Worm (Caenorhabditis elegans) whole organism, L4 larva: ENCODE measurements around the gene osta-2.

Source experiments
- D1046.2 ChIP-seq: fragments of 200-800 bp; sonication (Bioruptor generic); IDR thresholded peaks from 2 replicates; pipeline ENCODE4 v1.3.6; 2022; ENCODE audit warnings: missing genetic modification characterization, missing compliant biosample characterization
- F37D6.2 ChIP-seq: sonication (generic microtip); optimal IDR thresholded peaks from 2 replicates; lab custom pipeline; 2016; ENCODE audit warnings: mild to moderate bottlenecking, missing genetic modification characterization, missing compliant biosample characterization
- F44E2.7 ChIP-seq: fragments of 200-800 bp; sonication (Bioruptor generic); IDR thresholded peaks from 2 replicates; pipeline ENCODE4 v2.1.2; 2022; ENCODE audit warnings: missing genetic modification characterization, missing compliant biosample characterization
- F49E8.2 ChIP-seq: sonication (generic microtip); optimal IDR thresholded peaks from 2 replicates; lab custom pipeline; 2016; ENCODE audit warnings: missing compliant biosample characterization, mild to moderate bottlenecking, missing genetic modification characterization, borderline replicate concordance
- Y105C5A.15 ChIP-seq: fragments of 200-800 bp; sonication (Bioruptor generic); IDR thresholded peaks from 2 replicates; pipeline ENCODE4 v1.3.6; 2022; ENCODE audit warnings: missing genetic modification characterization, missing compliant biosample characterization
- Y75B8A.6 ChIP-seq: fragments of 200-800 bp; sonication (Bioruptor generic); IDR thresholded peaks from 2 replicates; pipeline ENCODE4 v1.3.6; 2022; ENCODE audit warnings: missing genetic modification reagents, missing genetic modification characterization, missing compliant biosample characterization
- ZK337.2 ChIP-seq: fragments of 200-800 bp; sonication (Bioruptor generic); IDR thresholded peaks from 2 replicates; pipeline ENCODE4 v1.3.6; 2022; ENCODE audit warnings: missing genetic modification reagents, missing genetic modification characterization, missing compliant biosample characterization
- aha-1 ChIP-seq: fragments of 150-350 bp; peaks from one replicate; lab custom pipeline; 2014; ENCODE audit warnings: missing biosample characterization, missing genetic modification characterization
- aly-2 ChIP-seq: sonication (generic microtip); optimal IDR thresholded peaks from 2 replicates; lab custom pipeline; 2018; ENCODE audit warnings: missing biosample characterization, missing genetic modification characterization
- attf-4 ChIP-seq: sonication (generic microtip); optimal IDR thresholded peaks from 3 replicates; lab custom pipeline; 2017; ENCODE audit warnings: missing biosample characterization, missing genetic modification characterization
- ceh-20 ChIP-seq: fragments of 200-800 bp; sonication (Bioruptor generic); IDR thresholded peaks from 2 replicates; pipeline ENCODE4 v1.3.6; 2022; ENCODE audit warnings: missing genetic modification reagents, missing genetic modification characterization, missing compliant biosample characterization
- ceh-28 ChIP-seq: fragments of 150-350 bp; optimal IDR thresholded peaks from 2 replicates; lab custom pipeline; 2014; ENCODE audit warnings: missing biosample characterization, missing genetic modification reagents, missing genetic modification characterization
- ceh-62 ChIP-seq: sonication (generic microtip); optimal IDR thresholded peaks from 2 replicates; lab custom pipeline; 2017; ENCODE audit warnings: missing biosample characterization, missing genetic modification characterization
- ceh-82 ChIP-seq: sonication (generic microtip); optimal IDR thresholded peaks from 2 replicates; lab custom pipeline; 2017; ENCODE audit warnings: missing biosample characterization, missing genetic modification characterization
- ces-1 ChIP-seq: fragments of 150-350 bp; sonication (generic microtip); optimal IDR thresholded peaks from 4 replicates; lab custom pipeline; 2014; ENCODE audit warnings: missing biosample characterization, missing genetic modification reagents, missing genetic modification characterization
- ctbp-1 ChIP-seq: fragments of 200-800 bp; sonication (Bioruptor generic); IDR thresholded peaks from 2 replicates; pipeline ENCODE4 v1.3.6; 2022; ENCODE audit warnings: missing genetic modification reagents, missing genetic modification characterization, missing compliant biosample characterization
- daf-12 ChIP-seq: fragments of 150-350 bp; optimal IDR thresholded peaks from 2 replicates; lab custom pipeline; 2014; ENCODE audit warnings: missing biosample characterization, missing genetic modification reagents, missing genetic modification characterization
- daf-19 ChIP-seq: fragments of 200-800 bp; sonication (Bioruptor generic); conservative IDR thresholded peaks from 2 replicates; pipeline ENCODE4 v1.3.6; 2022; ENCODE audit warnings: missing genetic modification characterization, missing compliant biosample characterization
- daf-8 ChIP-seq: fragments of 200-800 bp; sonication (Bioruptor generic); IDR thresholded peaks from 2 replicates; pipeline ENCODE4 v1.3.6; 2022; ENCODE audit warnings: missing genetic modification characterization, missing compliant biosample characterization
- dmd-8 ChIP-seq: fragments of 200-800 bp; sonication (Bioruptor generic); IDR thresholded peaks from 2 replicates; pipeline ENCODE4 v1.3.6; 2022; ENCODE audit warnings: missing genetic modification characterization, missing compliant biosample characterization
- dpl-1 ChIP-seq: fragments of 150-350 bp; optimal IDR thresholded peaks from 2 replicates; lab custom pipeline; 2014; ENCODE audit warnings: missing biosample characterization, missing genetic modification reagents, missing genetic modification characterization
- dve-1 ChIP-seq: sonication (generic microtip); optimal IDR thresholded peaks from 2 replicates; lab custom pipeline; 2017; ENCODE audit warnings: antibody characterized with exemption, mild to moderate bottlenecking, missing genetic modification characterization, missing compliant biosample characterization; ENCODE audit not compliant: insufficient read depth
- egl-43 ChIP-seq: fragments of 200-800 bp; sonication (Bioruptor generic); IDR thresholded peaks from 2 replicates; pipeline ENCODE4 v1.3.6; 2022; ENCODE audit warnings: missing genetic modification reagents, missing genetic modification characterization, missing compliant biosample characterization
- hlh-11 ChIP-seq: fragments of 200-800 bp; sonication (Bioruptor generic); optimal IDR thresholded peaks from 2 replicates; lab custom pipeline; 2018; ENCODE audit warnings: mild to moderate bottlenecking, missing genetic modification characterization, missing compliant biosample characterization
- hlh-30 ChIP-seq: sonication (generic microtip); optimal IDR thresholded peaks from 2 replicates; lab custom pipeline; 2017; ENCODE audit warnings: antibody characterized with exemption, mild to moderate bottlenecking, missing genetic modification characterization, missing compliant biosample characterization; ENCODE audit not compliant: insufficient read depth
- lin-1 ChIP-seq: fragments of 200-800 bp; sonication (Bioruptor generic); IDR thresholded peaks from 2 replicates; pipeline ENCODE4 v1.3.6; 2022; ENCODE audit warnings: missing genetic modification reagents, missing genetic modification characterization, missing compliant biosample characterization
- lsy-2 ChIP-seq, 2 experiments: fragments of 150-350 bp in 1 of 2; sonication (generic microtip) in 1 of 2; optimal IDR thresholded peaks; 2 replicates each; lab custom pipeline; 2014 to 2017; ENCODE audit warnings: missing biosample characterization in 2 of 2, missing genetic modification characterization in 2 of 2
- mes-2 ChIP-seq: sonication (generic microtip); optimal IDR thresholded peaks from 2 replicates; lab custom pipeline; 2016; ENCODE audit warnings: missing genotype, mild to moderate bottlenecking, missing genetic modification characterization, missing compliant biosample characterization; ENCODE audit not compliant: poor library complexity, severe bottlenecking
- nhr-10 ChIP-seq: fragments of 150-350 bp; optimal IDR thresholded peaks from 2 replicates; lab custom pipeline; 2014; ENCODE audit warnings: missing biosample characterization, missing genetic modification characterization
- nhr-111 ChIP-seq: fragments of 200-800 bp; sonication (Bioruptor generic); optimal IDR thresholded peaks from 2 replicates; lab custom pipeline; 2018; ENCODE audit warnings: mild to moderate bottlenecking, missing genetic modification characterization, missing compliant biosample characterization
- nhr-28 ChIP-seq: fragments of 150-350 bp; optimal IDR thresholded peaks from 2 replicates; lab custom pipeline; 2014; ENCODE audit warnings: missing biosample characterization, missing genetic modification characterization
- nhr-41 ChIP-seq: fragments of 200-800 bp; sonication (Bioruptor generic); IDR thresholded peaks from 2 replicates; pipeline ENCODE4 v1.3.6; 2022; ENCODE audit warnings: missing genetic modification reagents, missing genetic modification characterization, missing compliant biosample characterization
- nhr-42 ChIP-seq: fragments of 200-800 bp; sonication (Bioruptor generic); IDR thresholded peaks from 2 replicates; pipeline ENCODE4 v1.3.6; 2022; ENCODE audit warnings: missing genetic modification characterization, missing compliant biosample characterization
- nhr-76 ChIP-seq: fragments of 150-350 bp; optimal IDR thresholded peaks from 2 replicates; lab custom pipeline; 2014; ENCODE audit warnings: missing biosample characterization, missing genetic modification characterization
- pha-4 ChIP-seq, 2 experiments: fragments of 150-350 bp in 1 of 2; fragments of 200-800 bp in 1 of 2; sonication (Bioruptor generic) in 1 of 2; IDR thresholded peaks in 1 of 2; optimal IDR thresholded peaks in 1 of 2; 2 replicates each; pipeline versions ENCODE4 v1.3.6 to Lab custom; 2014 to 2022; ENCODE audit warnings: missing genetic modification characterization in 2 of 2, missing genetic modification reagents in 2 of 2, missing biosample characterization in 1 of 2, missing compliant biosample characterization in 1 of 2
- php-3 ChIP-seq: fragments of 200-800 bp; sonication (Bioruptor generic); IDR thresholded peaks from 2 replicates; pipeline ENCODE4 v1.3.6; 2022; ENCODE audit warnings: missing genetic modification reagents, missing genetic modification characterization, missing compliant biosample characterization
- rbr-2 ChIP-seq: sonication (generic microtip); optimal IDR thresholded peaks from 2 replicates; lab custom pipeline; 2016; ENCODE audit warnings: missing genotype, missing genetic modification characterization, missing compliant biosample characterization
- sdz-12 ChIP-seq: fragments of 200-800 bp; sonication (Bioruptor generic); optimal IDR thresholded peaks from 2 replicates; lab custom pipeline; 2018; ENCODE audit warnings: mild to moderate bottlenecking, missing genetic modification characterization, missing compliant biosample characterization
- unc-62 ChIP-seq, 3 experiments: fragments of 150-350 bp in 1 of 3; sonication (generic microtip); optimal IDR thresholded peaks in 2 of 3; peaks in 1 of 3; 1 replicate in 1 of 3; 2 replicates in 2 of 3; lab custom pipeline; 2014 to 2017; ENCODE audit warnings: missing biosample characterization in 3 of 3, missing genetic modification characterization in 3 of 3, missing genetic modification reagents in 3 of 3, missing genotype in 1 of 3
- zfp-2 ChIP-seq: sonication (generic microtip); optimal IDR thresholded peaks from 2 replicates; lab custom pipeline; 2016; ENCODE audit warnings: mild to moderate bottlenecking, missing genetic modification characterization, missing compliant biosample characterization
- zfp-3 ChIP-seq: fragments of 200-800 bp; sonication (Bioruptor generic); conservative IDR thresholded peaks from 2 replicates; pipeline ENCODE4 v1.3.6; 2022; ENCODE audit warnings: missing genetic modification reagents, missing genetic modification characterization, missing compliant biosample characterization
- ztf-7 ChIP-seq: fragments of 150-350 bp; optimal IDR thresholded peaks from 2 replicates; lab custom pipeline; 2014; ENCODE audit warnings: missing biosample characterization, missing genetic modification characterization

The osta-2 gene

ce11 chrII:5714807-5715206 lies 7.3 kb downstream of the osta-2 start, which contains the start of the genes tiar-1 and lelo-4 (continued):
- TF ChIP-seq ceh-62 (tag; lab: Kevin White, UChicago) (no peak), hlh-11 (peak; percentile 44), F49E8.2 (tag; lab: Kevin White, UChicago) (no peak), dpl-1 (GFP tag; lab: Kevin White, UChicago) (peak; percentile 90), nhr-10 (tag; lab: Kevin White, UChicago) (no peak), ceh-28 (tag; lab: Kevin White, UChicago) (no peak), ceh-20 (GFP tag; lab: Robert Waterston, UW) (no peak), nhr-76 (tag; lab: Kevin White, UChicago) (no peak), nhr-41 (GFP tag; lab: Robert Waterston, UW) (no peak), nhr-28 (tag; lab: Kevin White, UChicago) (peak; percentile 34), dve-1 (peak; percentile 58), F37D6.2 (tag; lab: Kevin White, UChicago) (no peak), php-3 (GFP tag; lab: Robert Waterston, UW) (0 out of 2 replicates have a peak, but pooled peaks have one; percentile 14), ctbp-1 (GFP tag; lab: Robert Waterston, UW) (no peak)

DNA sequence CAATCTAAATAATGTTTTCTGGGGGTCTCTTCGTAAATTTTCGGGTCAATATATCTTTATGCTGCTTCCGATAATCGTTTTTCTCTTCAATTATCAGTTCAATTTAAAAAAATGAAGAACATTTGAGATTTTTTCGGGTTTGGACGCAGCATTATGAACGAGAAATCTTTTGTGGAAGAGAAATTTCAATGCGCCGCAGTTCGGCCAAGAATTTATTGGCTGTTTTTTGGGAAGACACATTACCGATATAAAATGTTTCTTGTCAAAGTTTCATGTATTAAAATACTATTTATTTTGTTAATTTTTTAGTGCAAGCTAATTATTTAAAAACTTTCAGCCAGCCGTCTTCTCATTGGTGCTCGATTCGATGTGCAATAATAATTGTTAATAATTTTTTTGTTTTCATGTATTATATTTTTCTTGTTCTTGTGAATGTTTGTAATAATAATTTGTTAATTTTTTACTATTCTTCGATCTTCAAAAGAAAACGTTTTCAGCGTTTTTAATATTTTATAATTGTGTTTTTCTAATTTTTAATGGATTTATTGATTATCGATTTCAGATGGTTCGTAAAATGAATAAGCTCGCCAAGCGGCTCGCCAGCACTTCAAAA lies 8.4 kb downstream of the osta-2 start, which contains the start of the genes C18A3.10 and C18A3.3:
C18A3.10 (minus strand) TSS at position 101 of the 613 bp plus-strand sequence.
C18A3.3 (plus strand) TSS at position 563 of the 613 bp plus-strand sequence.
- TF ChIP-seq daf-8 (GFP tag; lab: Robert Waterston, UW), result no peak
- TF ChIP-seq mes-2 (tag; lab: Kevin White, UChicago), result peak; percentile 59

DNA sequence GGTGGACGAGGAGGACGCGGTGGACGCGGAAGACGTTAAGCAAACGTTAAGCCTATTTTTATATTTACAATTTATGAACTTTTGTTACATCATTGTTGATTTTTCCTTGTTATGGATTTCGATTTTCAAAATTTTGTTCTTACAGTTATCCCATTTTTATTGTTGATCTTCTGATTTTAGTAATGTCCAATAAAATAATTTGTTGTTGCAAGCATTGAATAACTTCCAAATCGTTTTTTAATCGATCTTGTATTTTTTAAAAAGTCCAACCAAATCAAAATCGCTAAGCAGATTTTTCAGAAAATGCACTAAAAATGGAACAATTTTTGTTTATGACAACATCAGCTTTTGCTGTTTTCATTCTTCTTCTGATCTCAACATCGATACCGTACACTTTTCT lies 10.3 kb downstream of the osta-2 start, which contains the start of gene zipt-3:
zipt-3 (plus strand) TSS at position 301 of the 400 bp plus-strand sequence.
- TF ChIP-seq sdz-12 (GFP tag; lab: Kevin White, UChicago) (no peak), Y105C5A.15 (GFP tag; lab: Robert Waterston, UW) (no peak), daf-19 (GFP tag; lab: Robert Waterston, UW) (no peak), mes-2 (tag; lab: Kevin White, UChicago) (no peak), dmd-8 (GFP tag; lab: Robert Waterston, UW) (no peak), daf-12 (no peak), D1046.2 (GFP tag; lab: Robert Waterston, UW) (no peak), ztf-7 (tag; lab: Kevin White, UChicago) (no peak), aly-2 (no peak), F44E2.7 (GFP tag; lab: Robert Waterston, UW) (no peak), pha-4 (GFP tag; IDR thresholded peaks at IDR 0.05; lab: Robert Waterston, UW) (no peak), pha-4 (tag; optimal IDR thresholded peaks at IDR 0.05; lab: Kevin White, UChicago) (no peak)

- TF ChIP-seq ZK337.2 (GFP tag; lab: Robert Waterston, UW) (no peak), unc-62 (GFP tag; optimal IDR thresholded peaks at IDR 0.05 in 1 of 2; lab: Kevin White, UChicago) (peak in 1 of 2 experiments; percentile 10), unc-62 (tag; optimal IDR thresholded peaks at IDR 0.05; lab: Kevin White, UChicago) (no peak)
These were observed 12.4 kb downstream of the osta-2 start, which contains the start of gene damt-1 for ce11 chrII:5719848-5720247. TSS of gene damt-1 (plus strand) at chrII:5720148.

ce11 chrII:5725094-5725493 lies 17.6 kb downstream of the osta-2 start:
- no peak for TF ChIP-seq mes-2 (tag; lab: Kevin White, UChicago)
- TF ChIP-seq attf-4 (tag; lab: Kevin White, UChicago), result no peak
- TF ChIP-seq hlh-30 (tag; lab: Kevin White, UChicago), result no peak
- TF ChIP-seq lin-1 (GFP tag; lab: Robert Waterston, UW), result no peak
- no peak for TF ChIP-seq ZK337.2 (GFP tag; lab: Robert Waterston, UW)
- TF ChIP-seq nhr-42 (GFP tag; lab: Robert Waterston, UW), result no peak
- TF ChIP-seq zfp-3 (GFP tag; lab: Robert Waterston, UW), result no peak
- no peak for TF ChIP-seq egl-43 (GFP tag; lab: Robert Waterston, UW)
- TF ChIP-seq Y75B8A.6 (GFP tag; lab: Robert Waterston, UW), result no peak
- peak; percentile 73 for TF ChIP-seq ctbp-1 (GFP tag; lab: Robert Waterston, UW)
- TF ChIP-seq nhr-111 (GFP tag; lab: Kevin White, UChicago), result no peak
- no peak for TF ChIP-seq ceh-82
- peak; percentile 75 for TF ChIP-seq aha-1 (tag; lab: Kevin White, UChicago)
- TF ChIP-seq rbr-2, result peak; percentile 84
- TF ChIP-seq zfp-2 (tag; lab: Kevin White, UChicago), result no peak
- peak; percentile 70 to 71 for TF ChIP-seq lsy-2 (tag; optimal IDR thresholded peaks at IDR 0.05; lab: Kevin White, UChicago)
- TF ChIP-seq ces-1 (GFP tag; lab: Kevin White, UChicago), result peak; percentile 67
